Worm (Caenorhabditis elegans): ENCODE data around the gene dhp-2.

DNA sequence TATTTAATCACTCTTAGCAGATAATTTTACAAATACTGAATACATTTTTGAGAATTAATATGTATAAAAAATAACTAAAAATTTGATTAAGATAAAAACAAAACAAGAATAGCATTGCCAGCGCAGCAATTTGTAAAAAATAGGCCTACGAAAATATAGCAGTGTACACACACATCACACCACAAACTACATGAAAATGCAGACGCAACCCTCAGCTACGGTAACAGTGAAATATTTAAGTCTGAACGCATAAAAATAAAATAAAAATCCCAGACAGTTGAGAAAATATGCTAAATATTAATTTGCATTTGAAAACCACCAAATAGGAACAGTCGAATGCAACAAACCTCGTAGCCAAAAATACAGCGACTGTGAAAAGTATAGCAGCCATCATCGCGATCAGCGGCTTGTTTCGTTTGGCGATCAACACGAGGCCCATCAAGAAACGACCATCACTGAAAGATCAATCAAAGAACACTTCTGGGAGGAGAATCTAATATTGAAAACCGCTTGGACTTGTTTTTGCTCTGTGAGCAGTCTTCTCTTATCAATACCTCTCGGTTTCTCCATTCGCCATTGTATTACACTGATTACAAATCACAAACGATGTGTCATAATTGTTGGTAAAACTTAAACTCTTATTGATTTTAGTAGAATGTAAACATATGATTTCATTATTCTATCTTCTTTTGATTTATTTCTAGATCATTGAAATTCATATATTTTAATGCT is 20.7 kb downstream of the dhp-2 start, which contains the start of gene pyp-1:
- TF ChIP-seq dpff-1 (tag; optimal IDR thresholded peaks at IDR 0.05) (no peak), B0035.1 (tag; optimal IDR thresholded peaks at IDR 0.05) (no peak), C06A6.2 (GFP tag; conservative IDR thresholded peaks at IDR 0.05) (no peak), nhr-179 (tag; optimal IDR thresholded peaks at IDR 0.05) (no peak), rpc-1 (optimal IDR thresholded peaks at IDR 0.05) (no peak), rpc-1 (tag; optimal IDR thresholded peaks at IDR 0.05) (no peak), Y53G8AR.9 (GFP tag; conservative IDR thresholded peaks at IDR 0.05) (no peak), sea-2 (GFP tag; IDR thresholded peaks at IDR 0.05) (no peak), ama-1 (optimal IDR thresholded peaks at IDR 0.05) (no peak), ama-1 (GFP tag; optimal IDR thresholded peaks at IDR 0.05) (no peak), ceh-58 (GFP tag; IDR thresholded peaks at IDR 0.05) (no peak), nfya-1 (tag; optimal IDR thresholded peaks at IDR 0.05; ENCODE audit: borderline replicate concordance, insufficient read depth) (no peak), ceh-79 (tag; optimal IDR thresholded peaks at IDR 0.05) (no peak)
